Worm (Caenorhabditis elegans) whole organism, L3 larva: ENCODE measurements around the gene bcl-7.

Experiments used
- ceh-16 ChIP-seq: sonication (generic microtip); optimal IDR thresholded peaks from 2 replicates; lab custom pipeline; 2017; ENCODE audit warnings: missing biosample characterization, missing genetic modification characterization
- elt-1 ChIP-seq: fragments of 150-350 bp; optimal IDR thresholded peaks from 2 replicates; lab custom pipeline; 2014; ENCODE audit warnings: missing biosample characterization, missing genetic modification characterization
- jun-1 ChIP-seq: fragments of 150-350 bp; optimal IDR thresholded peaks from 2 replicates; lab custom pipeline; 2014; ENCODE audit warnings: missing biosample characterization, missing genetic modification reagents, missing genetic modification characterization
- lin-39 ChIP-seq: fragments of 150-350 bp; optimal IDR thresholded peaks from 2 replicates; lab custom pipeline; 2018; ENCODE audit warnings: missing biosample characterization, missing genetic modification reagents, missing genetic modification characterization
- nhr-12 ChIP-seq: fragments of 150-350 bp; optimal IDR thresholded peaks from 2 replicates; lab custom pipeline; 2014; ENCODE audit warnings: missing biosample characterization, missing genetic modification characterization
- nhr-237 ChIP-seq: fragments of 150-350 bp; optimal IDR thresholded peaks from 2 replicates; lab custom pipeline; 2014; ENCODE audit warnings: missing biosample characterization, missing genetic modification characterization
- nhr-28 ChIP-seq: fragments of 150-350 bp; optimal IDR thresholded peaks from 2 replicates; lab custom pipeline; 2014; ENCODE audit warnings: missing biosample characterization, missing genetic modification characterization
- nhr-76 ChIP-seq: fragments of 150-350 bp; sonication (generic microtip); optimal IDR thresholded peaks from 5 replicates; lab custom pipeline; 2014; ENCODE audit warnings: missing biosample characterization, missing genetic modification characterization
- pha-4 ChIP-seq: fragments of 150-350 bp; optimal IDR thresholded peaks from 2 replicates; lab custom pipeline; 2014; ENCODE audit warnings: missing biosample characterization, missing genetic modification reagents, missing genetic modification characterization
- skn-1 ChIP-seq: fragments of 150-350 bp; optimal IDR thresholded peaks from 2 replicates; lab custom pipeline; 2014; ENCODE audit warnings: missing biosample characterization, missing genetic modification characterization
- snpc-4 ChIP-seq: fragments of 150-350 bp; optimal IDR thresholded peaks from 2 replicates; lab custom pipeline; 2014; ENCODE audit warnings: missing biosample characterization, missing genetic modification characterization
- unc-62 ChIP-seq: fragments of 150-350 bp; sonication (generic microtip); optimal IDR thresholded peaks from 4 replicates; lab custom pipeline; 2014; ENCODE audit warnings: missing biosample characterization, missing genetic modification reagents, missing genetic modification characterization

DNA sequence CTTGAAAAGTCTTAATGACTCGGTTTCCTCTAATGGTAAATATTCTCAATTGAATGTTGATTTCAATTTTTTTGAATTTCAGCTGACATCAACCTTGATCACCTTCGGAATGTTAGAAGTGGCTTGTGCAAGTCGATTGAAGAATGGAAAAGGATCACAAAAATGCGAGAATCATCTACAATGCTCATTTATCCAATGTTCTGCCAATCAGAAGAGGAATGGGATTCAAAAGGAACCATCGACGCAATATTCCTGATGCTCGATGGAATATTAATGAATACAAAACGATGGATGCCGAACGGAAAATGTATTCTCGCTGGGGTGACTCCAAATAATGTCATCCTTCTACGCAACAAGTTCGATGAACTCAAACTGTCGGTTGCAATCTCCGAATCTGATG is 35.7 kb downstream of the bcl-7 start:
- no peak for TF ChIP-seq nhr-28 (tag; lab: Kevin White, UChicago)
- no peak for TF ChIP-seq nhr-237 (tag; lab: Kevin White, UChicago)
- TF ChIP-seq nhr-76, result no peak
- TF ChIP-seq skn-1 (tag; lab: Kevin White, UChicago), result no peak
- no peak for TF ChIP-seq pha-4 (tag; lab: Kevin White, UChicago)
- TF ChIP-seq elt-1 (tag; lab: Kevin White, UChicago), result no peak
- no peak for TF ChIP-seq snpc-4 (tag; lab: Kevin White, UChicago)
- no peak for TF ChIP-seq nhr-12 (tag; lab: Kevin White, UChicago)
- TF ChIP-seq jun-1 (tag; lab: Kevin White, UChicago), result no peak
- no peak for TF ChIP-seq lin-39 (tag; lab: Kevin White, UChicago)
- TF ChIP-seq unc-62 (GFP tag; lab: Kevin White, UChicago), result no peak
- TF ChIP-seq ceh-16 (tag; lab: Kevin White, UChicago), result no peak
